Fruit fly (Drosophila melanogaster) whole organism, embryonic: ENCODE measurements around the gene CG13893.
A peak's percentile ranks its signal among the peaks of the same experiment; 100 is the strongest.

Experiments
- B-H2 ChIP-seq: fragments of 200-800 bp; sonication (Bioruptor generic); optimal IDR thresholded peaks from 2 replicates; lab custom pipeline; 2018; ENCODE audit warnings: missing biosample characterization, mild to moderate bottlenecking, missing genetic modification characterization
- CG10209 ChIP-seq: fragments of 200-800 bp; sonication (Bioruptor generic); optimal IDR thresholded peaks from 3 replicates; lab custom pipeline; 2017; ENCODE audit warnings: missing biosample characterization, mild to moderate bottlenecking, missing genetic modification characterization, missing genetic modification reagents
- CG10959 ChIP-seq: fragments of 200-800 bp; sonication (Bioruptor generic); IDR thresholded peaks from 2 replicates; pipeline ENCODE4 v1.3.6; 2022; ENCODE audit warnings: missing biosample characterization, missing genetic modification characterization
- CG13287 ChIP-seq: fragments of 200-800 bp; sonication (Bioruptor generic); IDR thresholded peaks from 2 replicates; pipeline ENCODE4 v1.3.6; 2022; ENCODE audit warnings: missing biosample characterization, missing genetic modification characterization; ENCODE audit not compliant: partially characterized antibody
- CG15011 ChIP-seq: fragments of 200-800 bp; sonication (Bioruptor generic); optimal IDR thresholded peaks from 3 replicates; lab custom pipeline; 2018; ENCODE audit warnings: missing biosample characterization, mild to moderate bottlenecking, missing genetic modification characterization
- CG16815 ChIP-seq: fragments of 200-800 bp; sonication (Bioruptor generic); optimal IDR thresholded peaks from 3 replicates; lab custom pipeline; 2017; ENCODE audit warnings: missing biosample characterization, mild to moderate bottlenecking, missing genetic modification characterization
- CG17802 ChIP-seq: fragments of 200-800 bp; sonication (Bioruptor generic); optimal IDR thresholded peaks from 2 replicates; lab custom pipeline; 2018; ENCODE audit warnings: missing biosample characterization, mild to moderate bottlenecking, missing genetic modification characterization, moderate library complexity
- CG18599 ChIP-seq: fragments of 200-800 bp; sonication (Bioruptor generic); optimal IDR thresholded peaks from 3 replicates; lab custom pipeline; 2017; ENCODE audit warnings: missing biosample characterization, missing genetic modification characterization, mild to moderate bottlenecking, moderate library complexity, missing genetic modification reagents
- CG2120 ChIP-seq: fragments of 200-800 bp; sonication (Bioruptor generic); optimal IDR thresholded peaks from 3 replicates; lab custom pipeline; 2016; ENCODE audit warnings: missing biosample characterization, missing genetic modification characterization
- CG2129 ChIP-seq: fragments of 200-800 bp; sonication (Bioruptor generic); IDR thresholded peaks from 2 replicates; pipeline ENCODE4 v1.3.6; 2022; ENCODE audit warnings: missing biosample characterization, missing genetic modification characterization; ENCODE audit not compliant: partially characterized antibody
- CG3065 ChIP-seq: fragments of 200-800 bp; sonication (Bioruptor generic); optimal IDR thresholded peaks from 2 replicates; lab custom pipeline; 2016; ENCODE audit warnings: missing biosample characterization, missing genetic modification characterization
- CG32532 ChIP-seq: fragments of 200-800 bp; sonication (Bioruptor generic); IDR thresholded peaks from 2 replicates; pipeline ENCODE4 v1.3.6; 2022; ENCODE audit warnings: missing biosample characterization, missing genetic modification characterization
- CG32772 ChIP-seq: fragments of 200-800 bp; sonication (Bioruptor generic); IDR thresholded peaks from 2 replicates; pipeline ENCODE4 v1.3.6; 2022; ENCODE audit warnings: missing biosample characterization, missing genetic modification characterization
- CG33557 ChIP-seq: fragments of 200-800 bp; sonication (Bioruptor generic); optimal IDR thresholded peaks from 2 replicates; lab custom pipeline; 2019; ENCODE audit warnings: missing biosample characterization, mild to moderate bottlenecking, missing genetic modification characterization, moderate library complexity
- CG3995 ChIP-seq: fragments of 200-800 bp; sonication (Bioruptor generic); optimal IDR thresholded peaks from 3 replicates; lab custom pipeline; 2016; ENCODE audit warnings: missing biosample characterization, missing genetic modification characterization
- CG4707 ChIP-seq: fragments of 200-800 bp; sonication (Bioruptor generic); optimal IDR thresholded peaks from 2 replicates; lab custom pipeline; 2018; ENCODE audit warnings: missing biosample characterization, mild to moderate bottlenecking, missing genetic modification characterization, moderate library complexity
- CG5245 ChIP-seq: fragments of 200-800 bp; sonication (Bioruptor generic); optimal IDR thresholded peaks from 3 replicates; lab custom pipeline; 2016; ENCODE audit warnings: missing biosample characterization, missing genetic modification characterization
- CG7271 ChIP-seq: fragments of 200-800 bp; sonication (Bioruptor generic); optimal IDR thresholded peaks from 2 replicates; lab custom pipeline; 2018; ENCODE audit warnings: missing biosample characterization, mild to moderate bottlenecking, missing genetic modification characterization, moderate library complexity
- CG7556 ChIP-seq: fragments of 200-800 bp; sonication (Bioruptor generic); optimal IDR thresholded peaks from 2 replicates; lab custom pipeline; 2017; ENCODE audit warnings: missing biosample characterization, mild to moderate bottlenecking, missing genetic modification characterization
- Camta ChIP-seq: fragments of 200-800 bp; sonication (Bioruptor generic); optimal IDR thresholded peaks from 2 replicates; lab custom pipeline; 2016; ENCODE audit warnings: missing biosample characterization, missing genetic modification characterization
- Dref ChIP-seq: fragments of 200-800 bp; sonication (Bioruptor generic); IDR thresholded peaks from 2 replicates; pipeline ENCODE4 v1.3.6; 2022; ENCODE audit warnings: missing biosample characterization, missing genetic modification characterization
- Eip74EF ChIP-seq, 2 experiments: fragments of 200-800 bp in 1 of 2; fragments of >200 bp in 1 of 2; sonication (Bioruptor generic) in 1 of 2; optimal IDR thresholded peaks; 2 replicates each; lab custom pipeline; 2017 to 2019; ENCODE audit warnings: missing biosample characterization in 2 of 2, missing genetic modification characterization in 2 of 2, mild to moderate bottlenecking in 1 of 2, moderate library complexity in 1 of 2
- Ets97D ChIP-seq: fragments of 200-800 bp; sonication (Bioruptor generic); optimal IDR thresholded peaks from 3 replicates; lab custom pipeline; 2016; ENCODE audit warnings: missing biosample characterization, missing genetic modification characterization
- H2.0 ChIP-seq: fragments of 200-800 bp; sonication (Bioruptor generic); IDR thresholded peaks from 2 replicates; pipeline ENCODE4 v1.3.6; 2022; ENCODE audit warnings: missing biosample characterization, missing genetic modification characterization
- Lpt ChIP-seq: fragments of >200 bp; optimal IDR thresholded peaks from 2 replicates; lab custom pipeline; 2018; ENCODE audit warnings: missing biosample characterization, missing genetic modification characterization
- Meics ChIP-seq: fragments of 200-800 bp; sonication (Bioruptor generic); optimal IDR thresholded peaks from 2 replicates; lab custom pipeline; 2017; ENCODE audit warnings: missing biosample characterization, mild to moderate bottlenecking, missing genetic modification characterization
- Pdp1 ChIP-seq, 2 experiments: fragments of 200-800 bp; sonication (Bioruptor generic); optimal IDR thresholded peaks; 3 replicates each; lab custom pipeline; 2016; ENCODE audit warnings: missing biosample characterization in 2 of 2, missing genetic modification characterization in 2 of 2, mild to moderate bottlenecking in 1 of 2, moderate library complexity in 1 of 2
- Sox102F ChIP-seq: fragments of 200-800 bp; sonication (Bioruptor generic); optimal IDR thresholded peaks from 2 replicates; lab custom pipeline; 2018; ENCODE audit warnings: missing biosample characterization, mild to moderate bottlenecking, missing genetic modification characterization, moderate library complexity
- Sry-β ChIP-seq: fragments of 200-800 bp; sonication (Bioruptor generic); optimal IDR thresholded peaks from 2 replicates; lab custom pipeline; 2018; ENCODE audit warnings: missing biosample characterization, mild to moderate bottlenecking, missing genetic modification characterization, moderate library complexity
- Trl ChIP-seq, 3 experiments: fragments of >200 bp in 2 of 3; fragments of 200-800 bp in 1 of 3; sonication (Bioruptor generic) in 1 of 3; optimal IDR thresholded peaks; 2 replicates in 1 of 3; 3 replicates in 2 of 3; lab custom pipeline; 2016 to 2017; ENCODE audit warnings: missing biosample characterization in 1 of 3, missing genetic modification characterization in 1 of 3
- ara ChIP-seq: fragments of 200-800 bp; sonication (Bioruptor generic); IDR thresholded peaks from 2 replicates; pipeline ENCODE4 v1.3.6; 2022; ENCODE audit warnings: missing biosample characterization, missing genetic modification characterization
- br ChIP-seq: fragments of >200 bp; optimal IDR thresholded peaks from 2 replicates; lab custom pipeline; 2017
- dati ChIP-seq: fragments of 200-800 bp; sonication (Bioruptor generic); IDR thresholded peaks from 2 replicates; pipeline ENCODE4 v1.3.6; 2022; ENCODE audit warnings: missing biosample characterization, missing genetic modification characterization
- disco-r ChIP-seq: fragments of 200-800 bp; sonication (Bioruptor generic); optimal IDR thresholded peaks from 2 replicates; lab custom pipeline; 2016; ENCODE audit warnings: missing biosample characterization, missing genetic modification characterization
- dmrt99B ChIP-seq: fragments of 200-800 bp; sonication (Bioruptor generic); optimal IDR thresholded peaks from 2 replicates; lab custom pipeline; 2018; ENCODE audit warnings: missing biosample characterization, mild to moderate bottlenecking, missing genetic modification characterization, moderate library complexity
- en ChIP-seq: fragments of 200-800 bp; sonication (Bioruptor generic); optimal IDR thresholded peaks from 2 replicates; lab custom pipeline; 2016; ENCODE audit warnings: missing biosample characterization, missing genetic modification characterization
- esg ChIP-seq: fragments of 200-800 bp; sonication (Bioruptor generic); conservative IDR thresholded peaks from 2 replicates; pipeline ENCODE4 v1.3.6; 2022; ENCODE audit warnings: missing biosample characterization, missing genetic modification characterization
- ewg ChIP-seq: fragments of 200-800 bp; sonication (Bioruptor generic); optimal IDR thresholded peaks from 3 replicates; lab custom pipeline; 2017; ENCODE audit warnings: mild to moderate bottlenecking, missing biosample characterization, missing genetic modification reagents, missing genetic modification characterization
- h ChIP-seq: fragments of >200 bp; optimal IDR thresholded peaks from 2 replicates; lab custom pipeline; 2017
- ham ChIP-seq: fragments of 200-800 bp; sonication (Bioruptor generic); IDR thresholded peaks from 2 replicates; pipeline ENCODE4 v1.3.6; 2022; ENCODE audit warnings: missing biosample characterization, missing genetic modification characterization
- hkb ChIP-seq, 2 experiments: fragments of 200-800 bp in 1 of 2; fragments of >200 bp in 1 of 2; sonication (Bioruptor generic) in 1 of 2; IDR thresholded peaks in 1 of 2; optimal IDR thresholded peaks in 1 of 2; 2 replicates each; pipeline versions ENCODE4 v1.3.6 to Lab custom; 2017 to 2022; ENCODE audit warnings: missing biosample characterization in 1 of 2, missing genetic modification characterization in 1 of 2
- klu ChIP-seq: fragments of 200-800 bp; sonication (Bioruptor generic); IDR thresholded peaks from 2 replicates; pipeline ENCODE4 v1.3.6; 2022; ENCODE audit warnings: missing biosample characterization, missing genetic modification characterization
- nmo ChIP-seq: fragments of 200-800 bp; sonication (Bioruptor generic); optimal IDR thresholded peaks from 2 replicates; lab custom pipeline; 2018; ENCODE audit warnings: missing biosample characterization, mild to moderate bottlenecking, missing genetic modification characterization, moderate library complexity
- oc ChIP-seq: fragments of 200-800 bp; sonication (Bioruptor generic); optimal IDR thresholded peaks from 2 replicates; lab custom pipeline; 2018; ENCODE audit warnings: missing biosample characterization, mild to moderate bottlenecking, missing genetic modification characterization, moderate library complexity
- slou ChIP-seq: fragments of 200-800 bp; sonication (Bioruptor generic); optimal IDR thresholded peaks from 3 replicates; lab custom pipeline; 2016; ENCODE audit warnings: missing biosample characterization, missing genetic modification characterization
- trh ChIP-seq: fragments of 200-800 bp; sonication (Bioruptor generic); optimal IDR thresholded peaks from 2 replicates; lab custom pipeline; 2016; ENCODE audit warnings: missing biosample characterization, missing genetic modification characterization
- tup ChIP-seq: fragments of 200-800 bp; sonication (Bioruptor generic); optimal IDR thresholded peaks from 2 replicates; lab custom pipeline; 2016; ENCODE audit warnings: missing biosample characterization, mild to moderate bottlenecking, missing genetic modification characterization, moderate library complexity
- wor ChIP-seq: fragments of 200-800 bp; sonication (Bioruptor generic); IDR thresholded peaks from 2 replicates; pipeline ENCODE4 v1.3.6; 2022; ENCODE audit warnings: missing biosample characterization, missing genetic modification characterization
- zf30C ChIP-seq: fragments of 200-800 bp; sonication (Bioruptor generic); optimal IDR thresholded peaks from 3 replicates; lab custom pipeline; 2018; ENCODE audit warnings: missing biosample characterization, mild to moderate bottlenecking, missing genetic modification characterization

The CG13893 gene

DNA sequence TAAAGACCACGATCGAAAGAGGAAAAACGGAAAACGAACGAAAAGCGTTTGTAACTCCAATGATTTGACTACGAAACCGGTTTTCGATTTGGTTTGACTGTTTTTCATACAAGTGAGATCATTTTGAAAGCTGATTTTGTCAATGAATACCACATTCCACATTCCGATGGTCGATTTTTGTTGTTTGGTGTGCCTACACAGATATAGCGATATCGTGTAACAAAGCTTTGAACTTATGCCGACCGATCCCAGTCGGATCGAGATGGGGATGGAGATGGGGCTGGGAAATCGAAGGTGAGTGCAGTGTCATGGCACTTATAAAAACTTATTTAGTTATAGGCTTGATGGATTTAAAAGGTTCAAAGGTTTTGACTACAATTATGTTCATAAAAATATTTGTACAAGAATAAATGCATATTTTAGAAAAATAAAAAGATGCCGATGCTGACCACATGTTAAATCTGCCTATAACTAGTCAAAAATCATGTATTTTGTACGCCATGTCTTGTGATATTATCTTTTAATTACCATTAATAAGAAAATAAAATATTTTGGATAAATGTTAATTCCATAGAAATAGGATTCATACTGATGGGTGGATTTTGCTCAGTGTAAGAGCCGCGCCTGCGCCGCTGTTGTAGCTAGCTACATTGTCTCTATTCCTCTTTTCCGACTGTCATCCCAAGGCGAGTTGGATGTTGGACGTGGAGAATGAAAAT lies 38.5 kb upstream of the CG13893 start (continued):
- peak; percentile 41 for TF ChIP-seq CG33557 (GFP tag; lab: Kevin White, UChicago)
- no peak for TF ChIP-seq hkb (optimal IDR thresholded peaks at IDR 0.05; lab: Kevin White, UChicago)
- no peak for TF ChIP-seq hkb (GFP tag; IDR thresholded peaks at IDR 0.05; lab: Robert Waterston, UW)
- no peak for TF ChIP-seq en (GFP tag; lab: Kevin White, UChicago)
- peak; percentile 48 for TF ChIP-seq ara (GFP tag; lab: Robert Waterston, UW)
- TF ChIP-seq trh (GFP tag; lab: Kevin White, UChicago): no peak
- TF ChIP-seq H2.0: no peak; the same call in 1 of the 2 replicates
- TF ChIP-seq Sox102F (GFP tag; lab: Kevin White, UChicago): peak; percentile 72
- TF ChIP-seq Ets97D (GFP tag; lab: Kevin White, UChicago): no peak
- TF ChIP-seq CG18599: peak; percentile 50
- TF ChIP-seq Pdp1 (GFP tag; optimal IDR thresholded peaks at IDR 0.05; lab: Kevin White, UChicago): no peak
- TF ChIP-seq slou (GFP tag; lab: Kevin White, UChicago): no peak
- TF ChIP-seq ewg (GFP tag; lab: Kevin White, UChicago): peak; percentile 53
- no peak for TF ChIP-seq tup (GFP tag; lab: Kevin White, UChicago)
- TF ChIP-seq CG2120 (GFP tag; lab: Kevin White, UChicago): peak; percentile 35
- TF ChIP-seq zf30C (GFP tag; lab: Kevin White, UChicago): peak; percentile 84
- TF ChIP-seq dmrt99B (tag; lab: Kevin White, UChicago): peak; percentile 74
- peak; percentile 63 for TF ChIP-seq CG32532 (GFP tag; lab: Robert Waterston, UW)
- TF ChIP-seq klu (GFP tag; lab: Robert Waterston, UW): no peak
- TF ChIP-seq disco-r (GFP tag; lab: Kevin White, UChicago): no peak
- TF ChIP-seq Sry-β: peak; percentile 31
- no peak for TF ChIP-seq h
- TF ChIP-seq nmo (GFP tag; lab: Kevin White, UChicago): peak; percentile 76
- TF ChIP-seq br (lab: Kevin White, UChicago): no peak
- no peak for TF ChIP-seq CG3995 (GFP tag; lab: Kevin White, UChicago)
- TF ChIP-seq CG17802 (tag; lab: Kevin White, UChicago): no peak
- TF ChIP-seq CG10959: 0 out of 2 replicates have a peak, but pooled peaks have one; percentile 15
- TF ChIP-seq Lpt (GFP tag; lab: Kevin White, UChicago): no peak
- no peak for TF ChIP-seq wor
- TF ChIP-seq Meics (GFP tag; lab: Kevin White, UChicago): peak; percentile 62
- TF ChIP-seq CG4707: no peak
- TF ChIP-seq CG7271: no peak
- no peak for TF ChIP-seq ham
- TF ChIP-seq Eip74EF (GFP tag; optimal IDR thresholded peaks at IDR 0.05; lab: Kevin White, UChicago): peak in 1 of 2 experiments; percentile 44
- no peak for TF ChIP-seq CG5245
- TF ChIP-seq CG13287 (GFP tag; lab: Robert Waterston, UW): no peak
- no peak for TF ChIP-seq CG10209 (GFP tag; lab: Kevin White, UChicago)
- no peak for TF ChIP-seq CG2129 (GFP tag; lab: Robert Waterston, UW)
- peak; percentile 46 for TF ChIP-seq CG15011 (GFP tag; lab: Kevin White, UChicago)
- TF ChIP-seq B-H2: no peak
- TF ChIP-seq dati (GFP tag; lab: Robert Waterston, UW): no peak
- TF ChIP-seq CG16815 (GFP tag; lab: Kevin White, UChicago): peak; percentile 43
- TF ChIP-seq esg: peak; percentile 42
- no peak for TF ChIP-seq Trl (optimal IDR thresholded peaks at IDR 0.05; lab: Kevin White, UChicago)
- no peak for TF ChIP-seq Trl (GFP tag; optimal IDR thresholded peaks at IDR 0.05; lab: Kevin White, UChicago)
- no peak for TF ChIP-seq CG3065
- no peak for TF ChIP-seq Camta (GFP tag; lab: Kevin White, UChicago)
- peak; percentile 70 for TF ChIP-seq CG7556
- TF ChIP-seq oc (tag; lab: Kevin White, UChicago): no peak
- no peak for TF ChIP-seq Dref (GFP tag; lab: Robert Waterston, UW)
- TF ChIP-seq CG32772 (GFP tag; lab: Robert Waterston, UW): no peak
